Worm (Caenorhabditis elegans): Measurements from ENCODE around the gene flr-1.

Gene flr-1

ce11 chrX:13456442-13456841, at the start of gene flr-1:
Gene flr-1, minus strand, starts transcription at chrX:13456542.
- no peak for TF ChIP-seq ztf-22 (GFP tag; optimal IDR thresholded peaks at IDR 0.05)
- TF ChIP-seq ztf-3 (GFP tag; optimal IDR thresholded peaks at IDR 0.05) = no peak
- TF ChIP-seq C06A6.2 (GFP tag; conservative IDR thresholded peaks at IDR 0.05) = no peak
- TF ChIP-seq unc-62 (GFP tag; optimal IDR thresholded peaks at IDR 0.05) = no peak
- TF ChIP-seq pbrm-1 (GFP tag; IDR thresholded peaks at IDR 0.05) = no peak
- TF ChIP-seq tlf-1 (GFP tag; optimal IDR thresholded peaks at IDR 0.05) = no peak
- no peak for TF ChIP-seq F23B12.7 (tag; optimal IDR thresholded peaks at IDR 0.05; ENCODE audit: insufficient read depth)

- TF ChIP-seq F57C9.4 (tag; optimal IDR thresholded peaks at IDR 0.05) = no peak
- TF ChIP-seq D2030.7 (GFP tag; IDR thresholded peaks at IDR 0.05) = no peak
These were observed 49.7 kb upstream of the flr-1 start for ce11 chrX:13506043-13506442.

- TF ChIP-seq C06A6.2 (GFP tag; conservative IDR thresholded peaks at IDR 0.05) = no peak
- no peak for TF ChIP-seq ZK185.1 (tag; optimal IDR thresholded peaks at IDR 0.05; ENCODE audit: poor library complexity, severe bottlenecking)
- TF ChIP-seq Y53F4B.3 (GFP tag; IDR thresholded peaks at IDR 0.05) = no peak
- TF ChIP-seq pbrm-1 (GFP tag; IDR thresholded peaks at IDR 0.05) = no peak
- no peak for TF ChIP-seq F52B5.7 (tag; optimal IDR thresholded peaks at IDR 0.05)
- TF ChIP-seq lsy-27 (tag; optimal IDR thresholded peaks at IDR 0.05; ENCODE audit: borderline replicate concordance, insufficient read depth) = no peak
- TF ChIP-seq C17E4.6 (GFP tag; IDR thresholded peaks at IDR 0.05) = no peak
- TF ChIP-seq unc-62 (GFP tag; optimal IDR thresholded peaks at IDR 0.05) = no peak
- TF ChIP-seq cebp-1 (GFP tag; IDR thresholded peaks at IDR 0.05) = no peak
- TF ChIP-seq cebp-1 (tag; optimal IDR thresholded peaks at IDR 0.05) = no peak
- TF ChIP-seq B0035.1 (tag; optimal IDR thresholded peaks at IDR 0.05) = no peak
- no peak for TF ChIP-seq F23B12.7 (tag; optimal IDR thresholded peaks at IDR 0.05; ENCODE audit: insufficient read depth)
- no peak for TF ChIP-seq lsl-1 (GFP tag; optimal IDR thresholded peaks at IDR 0.05)
- no peak for TF ChIP-seq Y53G8AR.9 (GFP tag; conservative IDR thresholded peaks at IDR 0.05)
- no peak for TF ChIP-seq hmg-20 (GFP tag; IDR thresholded peaks at IDR 0.05)
- TF ChIP-seq tbx-9 (tag; optimal IDR thresholded peaks at IDR 0.05; ENCODE audit: borderline replicate concordance) = no peak
- TF ChIP-seq madf-10 (tag; optimal IDR thresholded peaks at IDR 0.05) = no peak
- no peak for TF ChIP-seq F10E7.11 (tag; optimal IDR thresholded peaks at IDR 0.05)
These were observed 48.9 kb upstream of the flr-1 start for ce11 chrX:13505201-13505600.

- TF ChIP-seq ceh-100 (GFP tag; IDR thresholded peaks at IDR 0.05) = no peak
- no peak for TF ChIP-seq athp-1 (tag; optimal IDR thresholded peaks at IDR 0.05)
- TF ChIP-seq zfh-2 (GFP tag; conservative IDR thresholded peaks at IDR 0.05) = peak; percentile 41; the same call in 1 of the 2 replicates
- no peak for TF ChIP-seq ceh-79 (tag; optimal IDR thresholded peaks at IDR 0.05)
- 0 out of 2 replicates have a peak, but pooled peaks have one; percentile 12 for TF ChIP-seq attf-3 (GFP tag; conservative IDR thresholded peaks at IDR 0.05)
These were observed 47.5 kb upstream of the flr-1 start for ce11 chrX:13503839-13504238.

- TF ChIP-seq rec-8 (tag; optimal IDR thresholded peaks at IDR 0.05) = no peak
- TF ChIP-seq tbx-9 (tag; optimal IDR thresholded peaks at IDR 0.05; ENCODE audit: borderline replicate concordance) = no peak
- peak; percentile 32 for TF ChIP-seq K12H6.12 (tag; optimal IDR thresholded peaks at IDR 0.05)
- peak; percentile 46; the same call in 1 of the 2 replicates for TF ChIP-seq zfh-2 (GFP tag; conservative IDR thresholded peaks at IDR 0.05)
- peak; percentile 36; the same call in 1 of the 2 replicates for TF ChIP-seq hmg-1.2 (GFP tag; IDR thresholded peaks at IDR 0.05)
- no peak for TF ChIP-seq ceh-40 (GFP tag; IDR thresholded peaks at IDR 0.05)
- TF ChIP-seq ceh-91 (GFP tag; IDR thresholded peaks at IDR 0.05) = no peak
- TF ChIP-seq lin-35 (GFP tag; optimal IDR thresholded peaks at IDR 0.05) = peak in 1 of 3 experiments; percentile 45
- TF ChIP-seq tbp1 (GFP tag; optimal IDR thresholded peaks at IDR 0.05) = no peak
These were observed 45.9 kb upstream of the flr-1 start for ce11 chrX:13502282-13502681.

All from whole organism, young adult.